Worm (Caenorhabditis elegans) whole organism, early embryonic: ENCODE results near the gene ifo-1.

ENCODE experiments used
- B0310.2 ChIP-seq: sonication (generic microtip); optimal IDR thresholded peaks from 2 replicates; lab custom pipeline; 2016; ENCODE audit warnings: mild to moderate bottlenecking, missing genetic modification characterization, missing compliant biosample characterization
- F13C5.2 ChIP-seq: sonication (generic microtip); optimal IDR thresholded peaks from 2 replicates; lab custom pipeline; 2017; ENCODE audit warnings: mild to moderate bottlenecking, missing genetic modification characterization, inconsistent platforms, missing compliant biosample characterization
- aly-1 ChIP-seq: sonication (generic microtip); optimal IDR thresholded peaks from 2 replicates; lab custom pipeline; 2016; ENCODE audit warnings: missing genetic modification characterization, missing compliant biosample characterization
- ama-1 ChIP-seq: fragments of 150-350 bp; optimal IDR thresholded peaks from 2 replicates; lab custom pipeline; 2014
- ceh-13 ChIP-seq: fragments of 200-800 bp; sonication (Bioruptor generic); optimal IDR thresholded peaks from 2 replicates; lab custom pipeline; 2018; ENCODE audit warnings: mild to moderate bottlenecking, missing genetic modification characterization, missing compliant biosample characterization
- ceh-36 ChIP-seq: sonication (generic microtip); optimal IDR thresholded peaks from 2 replicates; lab custom pipeline; 2016; ENCODE audit warnings: missing genetic modification characterization, inconsistent platforms, missing compliant biosample characterization
- ets-7 ChIP-seq: sonication (generic microtip); optimal IDR thresholded peaks from 2 replicates; lab custom pipeline; 2016; ENCODE audit warnings: missing genotype, missing genetic modification characterization, missing compliant biosample characterization
- flt-1 ChIP-seq: fragments of 200-800 bp; sonication (Bioruptor generic); IDR thresholded peaks from 2 replicates; pipeline ENCODE4 v1.3.6; 2022; ENCODE audit warnings: missing genetic modification characterization, missing compliant biosample characterization
- hmbx-1 ChIP-seq: sonication (generic microtip); optimal IDR thresholded peaks from 2 replicates; lab custom pipeline; 2016; ENCODE audit warnings: mild to moderate bottlenecking, missing genetic modification characterization, missing compliant biosample characterization
- hmg-4 ChIP-seq: fragments of 200-800 bp; sonication (Bioruptor generic); optimal IDR thresholded peaks from 2 replicates; lab custom pipeline; 2018; ENCODE audit warnings: mild to moderate bottlenecking, missing genetic modification characterization, missing compliant biosample characterization
- hnd-1 ChIP-seq: sonication (generic microtip); optimal IDR thresholded peaks from 2 replicates; lab custom pipeline; 2016; ENCODE audit warnings: missing genetic modification characterization, missing compliant biosample characterization
- pes-1 ChIP-seq: fragments of 200-800 bp; sonication (Bioruptor generic); IDR thresholded peaks from 2 replicates; pipeline ENCODE4 v1.3.6; 2022; ENCODE audit warnings: missing genetic modification reagents, missing genetic modification characterization, missing compliant biosample characterization
- scrt-1 ChIP-seq: fragments of 200-800 bp; sonication (Bioruptor generic); IDR thresholded peaks from 2 replicates; pipeline ENCODE4 v1.3.6; 2022; ENCODE audit warnings: missing genetic modification characterization, missing compliant biosample characterization
- sea-1 ChIP-seq: fragments of 200-800 bp; sonication (Bioruptor generic); conservative IDR thresholded peaks from 2 replicates; pipeline ENCODE4 v1.3.6; 2022; ENCODE audit warnings: missing genetic modification characterization, missing compliant biosample characterization
- tbx-11 ChIP-seq: fragments of 200-800 bp; sonication (Bioruptor generic); IDR thresholded peaks from 2 replicates; pipeline ENCODE4 v1.3.6; 2022; ENCODE audit warnings: missing genetic modification characterization, missing compliant biosample characterization
- tbx-37 ChIP-seq: fragments of 200-800 bp; sonication (Bioruptor generic); conservative IDR thresholded peaks from 2 replicates; pipeline ENCODE4 v1.3.6; 2022; ENCODE audit warnings: missing genetic modification reagents, missing genetic modification characterization, missing compliant biosample characterization
- tra-4 ChIP-seq: sonication (generic microtip); optimal IDR thresholded peaks from 2 replicates; lab custom pipeline; 2017; ENCODE audit warnings: missing genetic modification characterization, missing compliant biosample characterization

Gene ifo-1

ce11 chrIV:7332695-7333094 lies 6.2 kb upstream of the ifo-1 start, which contains the start of gene ocr-4:
Gene ocr-4 (minus strand): TSS chrIV:7332795.
- TF ChIP-seq tbx-11 (GFP tag; lab: Robert Waterston, UW): no peak
- TF ChIP-seq scrt-1: no peak
- no peak for TF ChIP-seq sea-1 (GFP tag; lab: Robert Waterston, UW)
- TF ChIP-seq F13C5.2 (tag; lab: Kevin White, UChicago): no peak
- TF ChIP-seq hmbx-1 (tag; lab: Kevin White, UChicago): no peak
- no peak for TF ChIP-seq ama-1 (lab: Kevin White, UChicago)
- TF ChIP-seq aly-1 (tag; lab: Kevin White, UChicago): no peak
- no peak for TF ChIP-seq pes-1 (GFP tag; lab: Robert Waterston, UW)
- no peak for TF ChIP-seq B0310.2 (tag; lab: Kevin White, UChicago)

- TF ChIP-seq aly-1 (tag; lab: Kevin White, UChicago) (no peak), scrt-1 (no peak), tbx-37 (no peak), F13C5.2 (tag; lab: Kevin White, UChicago) (no peak), flt-1 (GFP tag; lab: Robert Waterston, UW) (no peak), B0310.2 (tag; lab: Kevin White, UChicago) (no peak)
These were observed 2.5 kb upstream of the ifo-1 start, which contains the start of gene sqst-2 for ce11 chrIV:7328918-7329317. Gene sqst-2 (minus strand): TSS chrIV:7328975.

ce11 chrIV:7325698-7326097 lies 765 bp downstream of the ifo-1 start:
- TF ChIP-seq ceh-13 (GFP tag; lab: Kevin White, UChicago) (no peak), sea-1 (GFP tag; lab: Robert Waterston, UW) (no peak), ets-7 (tag; lab: Kevin White, UChicago) (no peak), hnd-1 (no peak), B0310.2 (tag; lab: Kevin White, UChicago) (no peak), pes-1 (GFP tag; lab: Robert Waterston, UW) (no peak), F13C5.2 (tag; lab: Kevin White, UChicago) (no peak), ceh-36 (tag; lab: Kevin White, UChicago) (no peak), tbx-37 (no peak), hmbx-1 (tag; lab: Kevin White, UChicago) (no peak), tbx-11 (GFP tag; lab: Robert Waterston, UW) (no peak)

DNA sequence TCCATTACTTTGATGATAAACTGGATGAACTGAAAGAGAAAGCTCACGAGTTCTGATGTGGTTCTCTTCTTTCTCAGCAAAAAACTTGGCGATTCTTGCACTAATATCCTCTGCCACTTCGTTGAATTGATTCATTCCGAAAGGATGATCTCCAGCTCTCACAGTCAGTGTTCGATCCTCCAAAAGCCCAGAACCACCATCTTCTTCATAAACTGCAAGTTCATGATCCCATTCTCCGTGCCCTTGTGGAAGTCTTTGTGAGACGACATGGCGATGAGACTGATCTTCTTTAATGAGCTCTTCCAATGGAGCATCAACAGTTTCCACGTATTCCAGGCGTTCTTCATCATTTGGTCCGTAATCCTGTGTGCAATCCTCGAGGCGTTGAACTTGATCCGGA lies 1.6 kb downstream of the ifo-1 start:
- no peak for TF ChIP-seq tbx-11 (GFP tag; lab: Robert Waterston, UW)
- TF ChIP-seq ceh-13 (GFP tag; lab: Kevin White, UChicago): no peak
- no peak for TF ChIP-seq B0310.2 (tag; lab: Kevin White, UChicago)
- TF ChIP-seq ceh-36 (tag; lab: Kevin White, UChicago): no peak
- TF ChIP-seq aly-1 (tag; lab: Kevin White, UChicago): no peak
- no peak for TF ChIP-seq hmg-4
- no peak for TF ChIP-seq ama-1 (lab: Kevin White, UChicago)
- TF ChIP-seq flt-1 (GFP tag; lab: Robert Waterston, UW): no peak
- no peak for TF ChIP-seq hmbx-1 (tag; lab: Kevin White, UChicago)
- no peak for TF ChIP-seq pes-1 (GFP tag; lab: Robert Waterston, UW)
- no peak for TF ChIP-seq tbx-37
- TF ChIP-seq tra-4: no peak

DNA sequence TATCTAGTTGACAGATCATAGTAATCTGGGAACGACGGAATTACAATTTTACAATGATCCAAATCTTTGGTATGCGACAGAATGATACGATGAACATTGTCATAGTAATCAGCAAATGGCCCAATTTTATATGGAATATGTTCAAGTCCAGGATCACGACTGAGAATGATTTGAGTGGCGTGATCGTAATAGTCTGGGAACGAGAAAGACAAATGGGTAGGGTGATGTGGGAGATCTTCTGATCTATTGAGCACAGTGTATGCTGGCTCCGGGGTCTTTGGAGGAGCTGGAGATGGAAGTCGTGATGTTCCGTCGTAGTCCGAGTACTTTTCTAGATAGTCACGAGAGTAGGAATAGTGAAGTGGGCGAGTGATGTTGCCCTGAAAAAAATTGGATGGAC lies 2.6 kb downstream of the ifo-1 start:
- no peak for TF ChIP-seq hmbx-1 (tag; lab: Kevin White, UChicago)
- no peak for TF ChIP-seq ama-1 (lab: Kevin White, UChicago)
- no peak for TF ChIP-seq sea-1 (GFP tag; lab: Robert Waterston, UW)
- TF ChIP-seq aly-1 (tag; lab: Kevin White, UChicago): no peak
- TF ChIP-seq scrt-1: no peak
- no peak for TF ChIP-seq flt-1 (GFP tag; lab: Robert Waterston, UW)
- no peak for TF ChIP-seq tbx-11 (GFP tag; lab: Robert Waterston, UW)
- no peak for TF ChIP-seq B0310.2 (tag; lab: Kevin White, UChicago)

DNA sequence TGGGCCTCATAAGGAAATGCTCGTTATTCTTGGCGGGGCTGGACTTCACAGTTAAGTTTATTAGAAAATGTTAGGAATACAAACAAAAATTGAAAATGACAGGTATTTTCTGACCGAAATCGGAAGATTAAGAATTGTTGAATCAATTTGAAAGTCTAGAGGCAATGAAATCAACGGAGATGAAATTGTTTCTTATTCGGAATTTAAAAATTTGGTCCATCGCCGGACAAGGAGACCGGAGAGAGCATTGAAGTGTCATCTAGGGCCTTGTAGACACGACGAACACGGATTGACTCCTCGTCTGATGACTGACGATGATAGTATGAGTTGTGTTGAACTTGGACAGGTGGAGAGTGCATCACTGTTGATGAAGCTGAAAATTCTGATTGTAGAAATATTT lies 5.8 kb downstream of the ifo-1 start:
- TF ChIP-seq ets-7 (tag; lab: Kevin White, UChicago) (no peak), scrt-1 (no peak), ceh-36 (tag; lab: Kevin White, UChicago) (no peak), hnd-1 (no peak), hmg-4 (no peak), tbx-11 (GFP tag; lab: Robert Waterston, UW) (no peak), F13C5.2 (tag; lab: Kevin White, UChicago) (no peak), tbx-37 (no peak), sea-1 (GFP tag; lab: Robert Waterston, UW) (no peak), pes-1 (GFP tag; lab: Robert Waterston, UW) (no peak), ama-1 (lab: Kevin White, UChicago) (no peak), hmbx-1 (tag; lab: Kevin White, UChicago) (no peak), flt-1 (GFP tag; lab: Robert Waterston, UW) (no peak), tra-4 (no peak)

ce11 chrIV:7319931-7320435 lies 6.5 kb downstream of the ifo-1 start:
- peak; percentile 56 for TF ChIP-seq aly-1 (tag; lab: Kevin White, UChicago)
- TF ChIP-seq hmbx-1 (tag; lab: Kevin White, UChicago): no peak
- TF ChIP-seq scrt-1: no peak
- TF ChIP-seq ceh-36 (tag; lab: Kevin White, UChicago): no peak
- TF ChIP-seq tbx-11 (GFP tag; lab: Robert Waterston, UW): no peak
- peak; percentile 29 for TF ChIP-seq hmg-4
- no peak for TF ChIP-seq B0310.2 (tag; lab: Kevin White, UChicago)
- no peak for TF ChIP-seq tbx-37
- TF ChIP-seq hnd-1: no peak
- no peak for TF ChIP-seq flt-1 (GFP tag; lab: Robert Waterston, UW)
- no peak for TF ChIP-seq ceh-13 (GFP tag; lab: Kevin White, UChicago)
- TF ChIP-seq F13C5.2 (tag; lab: Kevin White, UChicago): peak; percentile 45
- TF ChIP-seq ets-7 (tag; lab: Kevin White, UChicago): no peak
- TF ChIP-seq ama-1 (lab: Kevin White, UChicago): no peak
- TF ChIP-seq tra-4: no peak
- TF ChIP-seq pes-1 (GFP tag; lab: Robert Waterston, UW): no peak
- no peak for TF ChIP-seq sea-1 (GFP tag; lab: Robert Waterston, UW)
